Worm (Caenorhabditis elegans): ENCODE measurements around the gene dyrb-1.

DNA sequence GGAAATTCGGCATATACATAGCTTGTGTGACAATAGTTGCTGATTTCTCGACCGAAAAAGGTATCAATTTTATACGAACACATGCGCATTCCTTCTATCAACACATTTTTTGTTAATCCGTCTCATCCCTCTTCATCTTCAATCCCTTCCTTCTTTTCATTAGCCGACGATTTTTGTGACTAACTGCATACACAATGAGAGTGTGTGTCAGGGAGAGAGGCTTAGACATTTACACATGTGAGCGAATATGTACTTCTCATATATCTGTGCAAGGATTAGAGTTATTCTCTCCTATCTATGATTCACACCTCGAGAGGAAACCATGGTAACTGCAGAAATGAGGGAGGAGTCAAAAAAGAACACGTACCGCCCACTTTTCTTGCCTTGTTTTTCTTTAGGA, 23.4 kb upstream of the dyrb-1 start:
- TF ChIP-seq ceh-82 (tag; optimal IDR thresholded peaks at IDR 0.05) (no peak), nhr-25 (tag; optimal IDR thresholded peaks at IDR 0.05) (peak; percentile 49), sea-2 (GFP tag; optimal IDR thresholded peaks at IDR 0.05) (no peak), nhr-12 (tag; optimal IDR thresholded peaks at IDR 0.05) (no peak)
